Fruit fly (Drosophila melanogaster): ENCODE results near the gene CG32485.

- peak; percentile 75 for TF ChIP-seq topi (GFP tag; optimal IDR thresholded peaks at IDR 0.05)
- TF ChIP-seq acj6 (GFP tag; optimal IDR thresholded peaks at IDR 0.05) = peak; percentile 45
- no peak for TF ChIP-seq Gug (GFP tag; IDR thresholded peaks at IDR 0.05)
- TF ChIP-seq CG11762 (GFP tag; optimal IDR thresholded peaks at IDR 0.05; ENCODE audit: insufficient read depth) = peak; percentile 7
Measured at dm6 chr3L:3074380-3074779, 24.3 kb downstream of the CG32485 start.

Measured in whole organism, prepupa.